Fruit fly (Drosophila melanogaster) whole organism, prepupa: ENCODE measurements around the gene MFS3.

Source experiments
- CG10631 ChIP-seq: fragments of 200-800 bp; sonication (Bioruptor generic); optimal IDR thresholded peaks from 2 replicates; lab custom pipeline; 2016; ENCODE audit warnings: missing biosample characterization, missing genetic modification characterization
- CG10669 ChIP-seq: fragments of 200-800 bp; sonication (Bioruptor generic); optimal IDR thresholded peaks from 3 replicates; lab custom pipeline; 2018; ENCODE audit warnings: missing biosample characterization, mild to moderate bottlenecking, missing genetic modification characterization, moderate library complexity
- CG11762 ChIP-seq: fragments of 200-800 bp; sonication (Bioruptor generic); optimal IDR thresholded peaks from 3 replicates; lab custom pipeline; 2016; ENCODE audit warnings: missing biosample characterization, missing genetic modification characterization; ENCODE audit not compliant: insufficient read depth
- CG1621 ChIP-seq: fragments of 200-800 bp; sonication (Bioruptor generic); optimal IDR thresholded peaks from 3 replicates; lab custom pipeline; 2018; ENCODE audit warnings: missing biosample characterization, mild to moderate bottlenecking, missing genetic modification characterization
- CG32006 ChIP-seq: fragments of 200-800 bp; sonication (Bioruptor generic); optimal IDR thresholded peaks from 3 replicates; lab custom pipeline; 2017; ENCODE audit warnings: missing biosample characterization, mild to moderate bottlenecking, missing genetic modification characterization
- CG34406 ChIP-seq: fragments of 200-800 bp; sonication (Bioruptor generic); optimal IDR thresholded peaks from 3 replicates; lab custom pipeline; 2016; ENCODE audit warnings: missing biosample characterization, missing genetic modification characterization
- CG6163 ChIP-seq: fragments of 200-800 bp; sonication (Bioruptor generic); IDR thresholded peaks from 3 replicates; pipeline ENCODE4 v1.3.6; 2022; ENCODE audit warnings: missing biosample characterization, missing genetic modification characterization
- CG8119 ChIP-seq: fragments of 200-800 bp; sonication (Bioruptor generic); IDR thresholded peaks from 3 replicates; pipeline ENCODE4 v1.3.6; 2022; ENCODE audit warnings: missing biosample characterization, missing genetic modification characterization
- CG9139 ChIP-seq: fragments of 200-800 bp; sonication (Bioruptor generic); optimal IDR thresholded peaks from 3 replicates; lab custom pipeline; 2017; ENCODE audit warnings: missing biosample characterization, mild to moderate bottlenecking, missing genetic modification characterization
- Eip75B ChIP-seq: fragments of 200-800 bp; sonication (Bioruptor generic); optimal IDR thresholded peaks from 3 replicates; lab custom pipeline; 2016; ENCODE audit warnings: missing biosample characterization, missing genetic modification characterization
- Eip78C ChIP-seq: fragments of 200-800 bp; sonication (Bioruptor generic); peaks from one replicate; lab custom pipeline; 2016; ENCODE audit warnings: missing biosample characterization, missing genetic modification characterization
- Eip93F ChIP-seq: fragments of 200-800 bp; sonication (Bioruptor generic); optimal IDR thresholded peaks from 2 replicates; lab custom pipeline; 2016; ENCODE audit warnings: missing biosample characterization, mild to moderate bottlenecking, missing genetic modification characterization
- Ets21C ChIP-seq: fragments of 200-800 bp; sonication (Bioruptor generic); optimal IDR thresholded peaks from 3 replicates; lab custom pipeline; 2016; ENCODE audit warnings: missing biosample characterization, missing genetic modification characterization
- Ets96B ChIP-seq: fragments of 200-800 bp; optimal IDR thresholded peaks from 2 replicates; lab custom pipeline; 2019; ENCODE audit warnings: missing biosample characterization, mild to moderate bottlenecking, missing genetic modification characterization, moderate library complexity
- Gug ChIP-seq: fragments of 200-800 bp; sonication (Bioruptor generic); IDR thresholded peaks from 2 replicates; pipeline ENCODE4 v1.3.6; 2022; ENCODE audit warnings: missing biosample characterization, missing genetic modification characterization
- Hr39 ChIP-seq: fragments of 200-800 bp; sonication (Bioruptor generic); optimal IDR thresholded peaks from 2 replicates; lab custom pipeline; 2016; ENCODE audit warnings: missing biosample characterization, missing genetic modification characterization
- Lpt ChIP-seq: fragments of 200-800 bp; sonication (Bioruptor generic); optimal IDR thresholded peaks from 3 replicates; lab custom pipeline; 2016; ENCODE audit warnings: missing biosample characterization, missing genetic modification characterization
- Met ChIP-seq: fragments of 200-800 bp; sonication (Bioruptor generic); optimal IDR thresholded peaks from 3 replicates; lab custom pipeline; 2016; ENCODE audit warnings: missing biosample characterization, missing genetic modification characterization
- Sox14 ChIP-seq: fragments of 200-800 bp; sonication (Bioruptor generic); optimal IDR thresholded peaks from 3 replicates; lab custom pipeline; 2016; ENCODE audit warnings: missing biosample characterization, missing genetic modification characterization
- achi ChIP-seq: fragments of 200-800 bp; sonication (Bioruptor generic); optimal IDR thresholded peaks from 3 replicates; lab custom pipeline; 2016; ENCODE audit warnings: missing biosample characterization, missing genetic modification characterization
- acj6 ChIP-seq: fragments of 200-800 bp; sonication (Bioruptor generic); optimal IDR thresholded peaks from 3 replicates; lab custom pipeline; 2016; ENCODE audit warnings: missing biosample characterization, missing genetic modification characterization
- eg ChIP-seq: fragments of 200-800 bp; sonication (Bioruptor generic); IDR thresholded peaks from 3 replicates; pipeline ENCODE4 v1.3.6; 2022; ENCODE audit warnings: missing biosample characterization, missing genetic modification characterization
- fd85E ChIP-seq: fragments of 200-800 bp; sonication (Bioruptor generic); optimal IDR thresholded peaks from 3 replicates; lab custom pipeline; 2016; ENCODE audit warnings: missing biosample characterization, missing genetic modification characterization
- fkh ChIP-seq: fragments of 200-800 bp; sonication (Bioruptor generic); optimal IDR thresholded peaks from 3 replicates; lab custom pipeline; 2017; ENCODE audit warnings: missing biosample characterization, mild to moderate bottlenecking, missing genetic modification characterization, moderate library complexity
- lz ChIP-seq: fragments of 200-800 bp; sonication (Bioruptor generic); optimal IDR thresholded peaks from 3 replicates; lab custom pipeline; 2016; ENCODE audit warnings: missing biosample characterization, missing genetic modification characterization
- pdm3 ChIP-seq: fragments of 200-800 bp; sonication (Bioruptor generic); optimal IDR thresholded peaks from 3 replicates; lab custom pipeline; 2016; ENCODE audit warnings: missing biosample characterization, missing genetic modification characterization
- topi ChIP-seq: fragments of 200-800 bp; sonication (Bioruptor generic); optimal IDR thresholded peaks from 3 replicates; lab custom pipeline; 2016; ENCODE audit warnings: missing biosample characterization, missing genetic modification characterization

Gene MFS3

dm6 chr2L:1185642-1186497 is 42.9 kb downstream of the MFS3 start, which contains the start of gene CG5001 (continued):
- TF ChIP-seq Gug (peak; percentile 76), CG34406 (GFP tag; lab: Kevin White, UChicago) (no peak), Ets21C (no peak), pdm3 (GFP tag; lab: Kevin White, UChicago) (no peak), fkh (GFP tag; lab: Kevin White, UChicago) (no peak), topi (no peak), CG10669 (GFP tag; lab: Kevin White, UChicago) (no peak), Met (GFP tag; lab: Kevin White, UChicago) (no peak), achi (GFP tag; lab: Kevin White, UChicago) (peak; percentile 72), CG6163 (GFP tag; lab: Robert Waterston, UW) (peak; percentile 87), CG9139 (GFP tag; lab: Kevin White, UChicago) (no peak), CG1621 (tag; lab: Kevin White, UChicago) (peak; percentile 44), CG32006 (peak; percentile 75), Eip78C (peak; percentile 95), acj6 (GFP tag; lab: Kevin White, UChicago) (no peak), Lpt (GFP tag; lab: Kevin White, UChicago) (peak; percentile 65), CG10631 (no peak), Eip75B (GFP tag; lab: Kevin White, UChicago) (no peak), Eip93F (GFP tag; lab: Kevin White, UChicago) (no peak), CG8119 (GFP tag; lab: Robert Waterston, UW) (peak; percentile 88), eg (GFP tag; lab: Robert Waterston, UW) (peak; percentile 95), Hr39 (GFP tag; lab: Kevin White, UChicago) (no peak), lz (GFP tag; lab: Kevin White, UChicago) (peak; percentile 81), Ets96B (tag; lab: Kevin White, UChicago) (peak; percentile 81), CG11762 (GFP tag; lab: Kevin White, UChicago) (no peak), Sox14 (no peak), fd85E (no peak)
